Fruit fly (Drosophila melanogaster) whole organism, embryonic: ENCODE data around the gene Osi6.

Experiments
- ATbp ChIP-seq: fragments of 200-800 bp; sonication (Bioruptor generic); optimal IDR thresholded peaks from 2 replicates; lab custom pipeline; 2017; ENCODE audit warnings: missing biosample characterization, mild to moderate bottlenecking, missing genetic modification characterization, missing genetic modification reagents
- Atf6 ChIP-seq: fragments of 200-800 bp; sonication (Bioruptor generic); IDR thresholded peaks from 2 replicates; pipeline ENCODE4 v1.3.6; 2022; ENCODE audit warnings: missing biosample characterization, missing genetic modification characterization
- CG10274 ChIP-seq: fragments of 200-800 bp; sonication (Bioruptor generic); optimal IDR thresholded peaks from 3 replicates; lab custom pipeline; 2017; ENCODE audit warnings: missing biosample characterization, mild to moderate bottlenecking, missing genetic modification characterization
- CG11456 ChIP-seq: fragments of 200-800 bp; sonication (Bioruptor generic); IDR thresholded peaks from 3 replicates; pipeline ENCODE4 v1.3.6; 2022; ENCODE audit warnings: missing biosample characterization, missing genetic modification characterization
- CG12104 ChIP-seq: fragments of 200-800 bp; sonication (Bioruptor generic); optimal IDR thresholded peaks from 3 replicates; lab custom pipeline; 2016; ENCODE audit warnings: missing biosample characterization, missing genetic modification characterization
- CG12219 ChIP-seq: fragments of 200-800 bp; sonication (Bioruptor generic); optimal IDR thresholded peaks from 3 replicates; lab custom pipeline; 2018; ENCODE audit warnings: missing biosample characterization, mild to moderate bottlenecking, missing genetic modification characterization
- CG12942 ChIP-seq: fragments of 200-800 bp; sonication (Bioruptor generic); optimal IDR thresholded peaks from 3 replicates; lab custom pipeline; 2016; ENCODE audit warnings: missing biosample characterization, missing genetic modification characterization
- CG13296 ChIP-seq: fragments of 200-800 bp; sonication (Bioruptor generic); optimal IDR thresholded peaks from 3 replicates; lab custom pipeline; 2018; ENCODE audit warnings: missing biosample characterization, mild to moderate bottlenecking, missing genetic modification characterization
- CG14441 ChIP-seq: fragments of 200-800 bp; sonication (Bioruptor generic); IDR thresholded peaks from 2 replicates; pipeline ENCODE4 v1.3.6; 2022; ENCODE audit warnings: missing biosample characterization, missing genetic modification characterization
- CG14965 ChIP-seq: fragments of 200-800 bp; sonication (Bioruptor generic); optimal IDR thresholded peaks from 2 replicates; lab custom pipeline; 2016; ENCODE audit warnings: missing biosample characterization, missing genetic modification characterization, borderline replicate concordance
- CG15514 ChIP-seq: fragments of 200-800 bp; sonication (Bioruptor generic); optimal IDR thresholded peaks from 3 replicates; lab custom pipeline; 2017; ENCODE audit warnings: missing biosample characterization, missing genetic modification characterization, mild to moderate bottlenecking, moderate library complexity, missing genetic modification reagents
- CG17568 ChIP-seq: fragments of 200-800 bp; sonication (Bioruptor generic); optimal IDR thresholded peaks from 2 replicates; lab custom pipeline; 2018; ENCODE audit warnings: missing biosample characterization, mild to moderate bottlenecking, missing genetic modification characterization, moderate library complexity
- CG18476 ChIP-seq: fragments of 200-800 bp; sonication (Bioruptor generic); optimal IDR thresholded peaks from 2 replicates; lab custom pipeline; 2016; ENCODE audit warnings: missing biosample characterization, mild to moderate bottlenecking, missing genetic modification characterization
- CG2875 ChIP-seq: fragments of 200-800 bp; sonication (Bioruptor generic); optimal IDR thresholded peaks from 2 replicates; lab custom pipeline; 2017; ENCODE audit warnings: missing biosample characterization, mild to moderate bottlenecking, missing genetic modification characterization, missing genetic modification reagents
- CG30020 ChIP-seq: fragments of 200-800 bp; optimal IDR thresholded peaks from 2 replicates; lab custom pipeline; 2019; ENCODE audit warnings: missing biosample characterization, mild to moderate bottlenecking, missing genetic modification characterization, moderate library complexity
- CG31365 ChIP-seq: fragments of 200-800 bp; sonication (Bioruptor generic); optimal IDR thresholded peaks from 2 replicates; lab custom pipeline; 2018; ENCODE audit warnings: missing biosample characterization, mild to moderate bottlenecking, missing genetic modification characterization
- CG33213 ChIP-seq: fragments of 200-800 bp; sonication (Bioruptor generic); optimal IDR thresholded peaks from 3 replicates; lab custom pipeline; 2016; ENCODE audit warnings: missing biosample characterization, missing genetic modification characterization
- CG4617 ChIP-seq: fragments of 200-800 bp; sonication (Bioruptor generic); optimal IDR thresholded peaks from 3 replicates; lab custom pipeline; 2016; ENCODE audit warnings: missing biosample characterization, missing genetic modification characterization, borderline replicate concordance
- CG4730 ChIP-seq: fragments of 200-800 bp; sonication (Bioruptor generic); IDR thresholded peaks from 2 replicates; pipeline ENCODE4 v1.3.6; 2022; ENCODE audit warnings: missing biosample characterization, missing genetic modification characterization
- CG6854 ChIP-seq: fragments of 200-800 bp; sonication (Bioruptor generic); optimal IDR thresholded peaks from 3 replicates; lab custom pipeline; 2017; ENCODE audit warnings: missing biosample characterization, mild to moderate bottlenecking, missing genetic modification characterization
- CG7745 ChIP-seq: fragments of 200-800 bp; sonication (Bioruptor generic); optimal IDR thresholded peaks from 2 replicates; lab custom pipeline; 2018; ENCODE audit warnings: missing biosample characterization, mild to moderate bottlenecking, missing genetic modification characterization, moderate library complexity
- CG9437 ChIP-seq: fragments of 200-800 bp; sonication (Bioruptor generic); optimal IDR thresholded peaks from 2 replicates; lab custom pipeline; 2018; ENCODE audit warnings: missing biosample characterization, mild to moderate bottlenecking, missing genetic modification characterization
- CG9932 ChIP-seq: fragments of 200-800 bp; sonication (Bioruptor generic); IDR thresholded peaks from 2 replicates; pipeline ENCODE4 v1.3.6; 2022; ENCODE audit warnings: missing biosample characterization, missing genetic modification characterization
- D19B ChIP-seq: fragments of 200-800 bp; sonication (Bioruptor generic); optimal IDR thresholded peaks from 2 replicates; lab custom pipeline; 2017; ENCODE audit warnings: missing biosample characterization, mild to moderate bottlenecking, missing genetic modification characterization
- Dfd ChIP-seq, 2 experiments: fragments of >200 bp; optimal IDR thresholded peaks; 2 replicates each; lab custom pipeline; 2017; ENCODE audit warnings: missing biosample characterization in 2 of 2, missing genetic modification characterization in 2 of 2
- Ets97D ChIP-seq: fragments of 200-800 bp; sonication (Bioruptor generic); optimal IDR thresholded peaks from 3 replicates; lab custom pipeline; 2016; ENCODE audit warnings: missing biosample characterization, missing genetic modification characterization
- Kr ChIP-seq: fragments of 200-800 bp; sonication (Bioruptor generic); optimal IDR thresholded peaks from 2 replicates; lab custom pipeline; 2017; ENCODE audit warnings: missing biosample characterization, mild to moderate bottlenecking, missing genetic modification characterization
- Sox100B ChIP-seq: fragments of 200-800 bp; sonication (Bioruptor generic); optimal IDR thresholded peaks from 3 replicates; lab custom pipeline; 2018; ENCODE audit warnings: missing biosample characterization, mild to moderate bottlenecking, missing genetic modification characterization
- Tbp ChIP-seq: fragments of >200 bp; optimal IDR thresholded peaks from 2 replicates; lab custom pipeline; 2018; ENCODE audit warnings: missing biosample characterization, missing genetic modification characterization
- Usf ChIP-seq: fragments of 200-800 bp; sonication (Bioruptor generic); optimal IDR thresholded peaks from 2 replicates; lab custom pipeline; 2017; ENCODE audit warnings: missing genotype, missing biosample characterization, missing genetic modification characterization
- ab ChIP-seq: fragments of 200-800 bp; sonication (Bioruptor generic); optimal IDR thresholded peaks from 2 replicates; lab custom pipeline; 2016; ENCODE audit warnings: missing biosample characterization, missing genetic modification characterization
- cato ChIP-seq: fragments of 200-800 bp; sonication (Bioruptor generic); optimal IDR thresholded peaks from 2 replicates; lab custom pipeline; 2016; ENCODE audit warnings: missing biosample characterization, missing genetic modification characterization, borderline replicate concordance
- croc ChIP-seq: fragments of 200-800 bp; sonication (Bioruptor generic); conservative IDR thresholded peaks from 3 replicates; pipeline ENCODE4 v1.3.6; 2022; ENCODE audit warnings: missing biosample characterization, missing genetic modification characterization
- eve ChIP-seq, 2 experiments: fragments of >200 bp; optimal IDR thresholded peaks; 2 replicates each; lab custom pipeline; 2017; ENCODE audit warnings: missing biosample characterization in 2 of 2, missing genetic modification characterization in 2 of 2
- fd64A ChIP-seq: fragments of 200-800 bp; sonication (Bioruptor generic); optimal IDR thresholded peaks from 3 replicates; lab custom pipeline; 2018; ENCODE audit warnings: missing biosample characterization, mild to moderate bottlenecking, missing genetic modification characterization
- gt ChIP-seq: fragments of 200-800 bp; sonication (Bioruptor generic); IDR thresholded peaks from 2 replicates; pipeline ENCODE4 v1.3.6; 2022; ENCODE audit warnings: missing biosample characterization, missing genetic modification characterization
- ham ChIP-seq: fragments of 200-800 bp; sonication (Bioruptor generic); IDR thresholded peaks from 2 replicates; pipeline ENCODE4 v1.3.6; 2022; ENCODE audit warnings: missing biosample characterization, missing genetic modification characterization
- hbn ChIP-seq: fragments of 200-800 bp; sonication (Bioruptor generic); IDR thresholded peaks from 2 replicates; pipeline ENCODE4 v1.3.6; 2022; ENCODE audit warnings: missing biosample characterization, missing genetic modification characterization; ENCODE audit not compliant: partially characterized antibody
- hth ChIP-seq: fragments of >200 bp; optimal IDR thresholded peaks from 2 replicates; lab custom pipeline; 2017; ENCODE audit warnings: inconsistent platforms
- jing ChIP-seq: fragments of 200-800 bp; sonication (Bioruptor generic); optimal IDR thresholded peaks from 2 replicates; lab custom pipeline; 2018; ENCODE audit warnings: missing biosample characterization, mild to moderate bottlenecking, missing genetic modification characterization
- lab ChIP-seq: fragments of 200-800 bp; sonication (Bioruptor generic); optimal IDR thresholded peaks from 3 replicates; lab custom pipeline; 2017; ENCODE audit warnings: missing biosample characterization, missing genetic modification characterization, mild to moderate bottlenecking, moderate library complexity, missing genetic modification reagents
- lilli ChIP-seq: fragments of 200-800 bp; sonication (Bioruptor generic); optimal IDR thresholded peaks from 3 replicates; lab custom pipeline; 2016; ENCODE audit warnings: missing biosample characterization, missing genetic modification characterization
- otp ChIP-seq: fragments of 200-800 bp; sonication (Bioruptor generic); IDR thresholded peaks from 3 replicates; pipeline ENCODE4, ENCODE4 v1.3.6; 2022; ENCODE audit warnings: missing biosample characterization, missing genetic modification characterization
- pros ChIP-seq: fragments of 200-800 bp; sonication (Bioruptor generic); optimal IDR thresholded peaks from 3 replicates; lab custom pipeline; 2019; ENCODE audit warnings: missing biosample characterization, mild to moderate bottlenecking, missing genetic modification characterization, moderate library complexity
- run ChIP-seq: fragments of 200-800 bp; sonication (Bioruptor generic); optimal IDR thresholded peaks from 3 replicates; lab custom pipeline; 2018; ENCODE audit warnings: missing biosample characterization, mild to moderate bottlenecking, missing genetic modification characterization
- sc ChIP-seq, 3 experiments: fragments of >200 bp in 2 of 3; fragments of 200-800 bp in 1 of 3; sonication (Bioruptor generic) in 1 of 3; optimal IDR thresholded peaks; 2 replicates in 2 of 3; 3 replicates in 1 of 3; lab custom pipeline; 2017; ENCODE audit warnings: mild to moderate bottlenecking in 1 of 3, missing biosample characterization in 1 of 3, missing genetic modification characterization in 1 of 3, missing genetic modification reagents in 1 of 3
- scrt ChIP-seq: fragments of 200-800 bp; sonication (Bioruptor generic); optimal IDR thresholded peaks from 2 replicates; lab custom pipeline; 2018; ENCODE audit warnings: missing biosample characterization, mild to moderate bottlenecking, missing genetic modification characterization, moderate library complexity
- tna ChIP-seq: fragments of 200-800 bp; sonication (Bioruptor generic); IDR thresholded peaks from 2 replicates; pipeline ENCODE4 v1.3.6; 2022; ENCODE audit warnings: missing biosample characterization, missing genetic modification characterization; ENCODE audit not compliant: partially characterized antibody
- tup ChIP-seq: fragments of 200-800 bp; sonication (Bioruptor generic); optimal IDR thresholded peaks from 2 replicates; lab custom pipeline; 2016; ENCODE audit warnings: missing biosample characterization, mild to moderate bottlenecking, missing genetic modification characterization, moderate library complexity
- wor ChIP-seq: fragments of 200-800 bp; sonication (Bioruptor generic); IDR thresholded peaks from 2 replicates; pipeline ENCODE4 v1.3.6; 2022; ENCODE audit warnings: missing biosample characterization, missing genetic modification characterization

The Osi6 gene

DNA sequence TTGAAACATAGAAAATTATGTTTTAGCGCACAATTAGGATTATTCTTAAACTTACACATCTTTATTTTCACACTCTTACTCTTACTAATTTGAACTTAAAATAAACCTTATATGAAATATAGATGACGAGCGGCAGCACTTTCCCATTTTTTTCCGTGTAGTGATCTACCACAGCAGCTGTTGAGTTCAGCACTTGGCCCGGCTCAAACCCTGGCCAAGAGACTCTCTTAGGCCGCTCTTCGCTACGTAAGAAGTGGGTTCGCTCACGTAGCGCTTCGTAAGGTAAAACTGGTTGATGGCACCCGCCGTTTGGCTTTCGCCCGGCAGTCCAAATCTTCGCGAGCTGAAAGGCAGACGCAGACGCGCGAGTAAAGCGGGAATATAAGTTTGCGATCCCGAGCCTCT is 36.0 kb upstream of the Osi6 start, which contains the start of gene Osi24 (continued):
- TF ChIP-seq CG4730: peak; percentile 53; the same call in 1 of the 2 replicates
- no peak for TF ChIP-seq CG17568
- peak; percentile 41 for TF ChIP-seq jing
- TF ChIP-seq Dfd (GFP tag; optimal IDR thresholded peaks at IDR 0.05; lab: Kevin White, UChicago): no peak
- no peak for TF ChIP-seq CG30020 (tag; lab: Kevin White, UChicago)
- no peak for TF ChIP-seq sc (optimal IDR thresholded peaks at IDR 0.05; lab: Kevin White, UChicago)
- peak; percentile 8 for TF ChIP-seq sc (GFP tag; optimal IDR thresholded peaks at IDR 0.05; lab: Kevin White, UChicago)
- TF ChIP-seq wor (GFP tag; lab: Robert Waterston, UW): peak; percentile 48
- peak; percentile 39 for TF ChIP-seq CG12219
- TF ChIP-seq Usf (GFP tag; lab: Kevin White, UChicago): no peak
- TF ChIP-seq otp (GFP tag; lab: Robert Waterston, UW): no peak
- TF ChIP-seq pros (GFP tag; lab: Kevin White, UChicago): no peak
- no peak for TF ChIP-seq CG13296 (GFP tag; lab: Kevin White, UChicago)
- TF ChIP-seq lab (GFP tag; lab: Kevin White, UChicago): peak; percentile 52
- no peak for TF ChIP-seq CG6854
- TF ChIP-seq CG9932 (GFP tag; lab: Robert Waterston, UW): peak; percentile 49; the same call in 1 of the 2 replicates
- no peak for TF ChIP-seq tup (GFP tag; lab: Kevin White, UChicago)
- TF ChIP-seq CG18476: no peak
- peak; percentile 2 for TF ChIP-seq CG12104 (GFP tag; lab: Kevin White, UChicago)
- TF ChIP-seq scrt (GFP tag; lab: Kevin White, UChicago): no peak
- TF ChIP-seq ATbp (GFP tag; lab: Kevin White, UChicago): peak; percentile 74
- TF ChIP-seq lilli (GFP tag; lab: Kevin White, UChicago): peak; percentile 48
- TF ChIP-seq CG15514 (GFP tag; lab: Kevin White, UChicago): no peak
- no peak for TF ChIP-seq ab
- TF ChIP-seq CG33213 (GFP tag; lab: Kevin White, UChicago): peak; percentile 3
- TF ChIP-seq Atf6 (GFP tag; lab: Robert Waterston, UW): peak; percentile 42; the same call in 1 of the 2 replicates
- TF ChIP-seq Ets97D (GFP tag; lab: Kevin White, UChicago): no peak
- TF ChIP-seq CG7745 (tag; lab: Kevin White, UChicago): no peak
- TF ChIP-seq tna (GFP tag; lab: Robert Waterston, UW): no peak
- no peak for TF ChIP-seq ham (GFP tag; lab: Robert Waterston, UW)
- peak in 1 of 2 experiments; percentile 41 for TF ChIP-seq eve (GFP tag; optimal IDR thresholded peaks at IDR 0.05; lab: Kevin White, UChicago)
- no peak for TF ChIP-seq CG4617 (GFP tag; lab: Kevin White, UChicago)
- TF ChIP-seq Sox100B (GFP tag; lab: Kevin White, UChicago): peak; percentile 29
- no peak for TF ChIP-seq Tbp (GFP tag; lab: Kevin White, UChicago)
- TF ChIP-seq CG14965 (GFP tag; lab: Kevin White, UChicago): no peak
- TF ChIP-seq hth (lab: Kevin White, UChicago): no peak
- TF ChIP-seq CG10274 (GFP tag; lab: Kevin White, UChicago): no peak
- peak; percentile 73 for TF ChIP-seq CG14441
- no peak for TF ChIP-seq Kr (GFP tag; lab: Kevin White, UChicago)
- no peak for TF ChIP-seq gt (GFP tag; lab: Robert Waterston, UW)
- TF ChIP-seq CG12942 (GFP tag; lab: Kevin White, UChicago): peak; percentile 37
- TF ChIP-seq fd64A (GFP tag; lab: Kevin White, UChicago): no peak
- TF ChIP-seq run (tag; lab: Kevin White, UChicago): peak; percentile 14
- no peak for TF ChIP-seq CG31365 (tag; lab: Kevin White, UChicago)
- peak; percentile 94 for TF ChIP-seq CG9437 (GFP tag; lab: Kevin White, UChicago)
- TF ChIP-seq croc (GFP tag; lab: Robert Waterston, UW): peak; percentile 39; the same call in 1 of the 3 replicates
- TF ChIP-seq D19B (GFP tag; lab: Kevin White, UChicago): no peak
- TF ChIP-seq hbn (GFP tag; lab: Robert Waterston, UW): no peak
- TF ChIP-seq cato (GFP tag; lab: Kevin White, UChicago): peak; percentile 9
- peak; percentile 54; the same call in 1 of the 3 replicates for TF ChIP-seq CG11456
- TF ChIP-seq CG2875 (GFP tag; lab: Kevin White, UChicago): peak; percentile 30
